Worm (Caenorhabditis elegans): ENCODE results near the gene F10C5.3.

F10C5.3 gene

ce11 chrIII:509045-509444, 25.4 kb downstream of the F10C5.3 start:
- no peak for TF ChIP-seq ztf-11 (tag; optimal IDR thresholded peaks at IDR 0.05)
- TF ChIP-seq pqm-1 (tag; optimal IDR thresholded peaks at IDR 0.05): no peak
- TF ChIP-seq ZK546.5 (tag; optimal IDR thresholded peaks at IDR 0.05): no peak
- no peak for TF ChIP-seq R02D3.7 (tag; optimal IDR thresholded peaks at IDR 0.05)
- no peak for TF ChIP-seq nhr-23 (tag; optimal IDR thresholded peaks at IDR 0.05)
- TF ChIP-seq daf-12 (tag; optimal IDR thresholded peaks at IDR 0.05): no peak
- TF ChIP-seq elt-1 (tag; optimal IDR thresholded peaks at IDR 0.05): no peak
- no peak for TF ChIP-seq ceh-82 (tag; optimal IDR thresholded peaks at IDR 0.05)
- no peak for TF ChIP-seq nhr-76 (tag; optimal IDR thresholded peaks at IDR 0.05)
- TF ChIP-seq egl-5 (tag; optimal IDR thresholded peaks at IDR 0.05): no peak
- no peak for TF ChIP-seq pha-4 (tag; optimal IDR thresholded peaks at IDR 0.05)

ce11 chrIII:512117-512516, 28.4 kb downstream of the F10C5.3 start, which contains the start of gene F30H5.3:
Gene F30H5.3, minus strand, starts transcription at chrIII:512217.
- TF ChIP-seq lsy-12 (tag; optimal IDR thresholded peaks at IDR 0.05): no peak
- TF ChIP-seq pqm-1 (tag; optimal IDR thresholded peaks at IDR 0.05): no peak
- no peak for TF ChIP-seq aly-2 (tag; optimal IDR thresholded peaks at IDR 0.05)
- TF ChIP-seq ceh-16 (tag; optimal IDR thresholded peaks at IDR 0.05): no peak

- TF ChIP-seq pha-4 (tag; optimal IDR thresholded peaks at IDR 0.05) (peak; percentile 16), tbx-2 (tag; optimal IDR thresholded peaks at IDR 0.05) (no peak)
Observed at ce11 chrIII:513360-513759, 29.7 kb downstream of the F10C5.3 start.

ce11 chrIII:523944-524343, 40.3 kb downstream of the F10C5.3 start, which contains the start of gene T22F7.3:
Gene T22F7.3, minus strand, starts transcription at chrIII:524044.
- TF ChIP-seq unc-39 (tag; optimal IDR thresholded peaks at IDR 0.05) (no peak), nhr-25 (tag; optimal IDR thresholded peaks at IDR 0.05) (no peak), hmg-11 (tag; optimal IDR thresholded peaks at IDR 0.05) (no peak), fos-1 (tag; optimal IDR thresholded peaks at IDR 0.05) (no peak), daf-12 (tag; optimal IDR thresholded peaks at IDR 0.05) (no peak), pqm-1 (tag; optimal IDR thresholded peaks at IDR 0.05) (no peak), ztf-11 (tag; optimal IDR thresholded peaks at IDR 0.05) (no peak), elt-3 (tag; optimal IDR thresholded peaks at IDR 0.05) (no peak), nhr-237 (tag; optimal IDR thresholded peaks at IDR 0.05) (no peak), ceh-9 (tag; optimal IDR thresholded peaks at IDR 0.05) (no peak), nhr-67 (tag; optimal IDR thresholded peaks at IDR 0.05) (no peak), elt-2 (tag; optimal IDR thresholded peaks at IDR 0.05) (no peak), aly-2 (tag; optimal IDR thresholded peaks at IDR 0.05) (no peak), elt-1 (tag; optimal IDR thresholded peaks at IDR 0.05) (no peak), ceh-16 (tag; optimal IDR thresholded peaks at IDR 0.05) (no peak), unc-62 (GFP tag; optimal IDR thresholded peaks at IDR 0.05) (no peak), lsy-12 (tag; optimal IDR thresholded peaks at IDR 0.05) (no peak), nhr-23 (tag; optimal IDR thresholded peaks at IDR 0.05) (no peak), mdl-1 (tag; optimal IDR thresholded peaks at IDR 0.05) (no peak), egl-5 (tag; optimal IDR thresholded peaks at IDR 0.05) (no peak)

- TF ChIP-seq ama-1 (optimal IDR thresholded peaks at IDR 0.05) (no peak), lin-15B (tag; optimal IDR thresholded peaks at IDR 0.05) (no peak), elt-2 (tag; optimal IDR thresholded peaks at IDR 0.05) (no peak), hmg-11 (tag; optimal IDR thresholded peaks at IDR 0.05) (no peak), nhr-11 (tag; optimal IDR thresholded peaks at IDR 0.05) (no peak), fkh-2 (tag; optimal IDR thresholded peaks at IDR 0.05) (no peak), jun-1 (tag; optimal IDR thresholded peaks at IDR 0.05) (no peak), ZK546.5 (tag; optimal IDR thresholded peaks at IDR 0.05) (no peak), daf-12 (tag; optimal IDR thresholded peaks at IDR 0.05) (no peak), fkh-10 (GFP tag; optimal IDR thresholded peaks at IDR 0.05) (no peak), egl-5 (tag; optimal IDR thresholded peaks at IDR 0.05) (no peak), lin-39 (tag; optimal IDR thresholded peaks at IDR 0.05) (no peak), ceh-9 (tag; optimal IDR thresholded peaks at IDR 0.05) (no peak), unc-39 (tag; optimal IDR thresholded peaks at IDR 0.05) (no peak), nhr-28 (tag; optimal IDR thresholded peaks at IDR 0.05) (no peak), skn-1 (tag; optimal IDR thresholded peaks at IDR 0.05) (no peak)
Observed at ce11 chrIII:526824-527223, 43.2 kb downstream of the F10C5.3 start, which contains the start of gene T22F7.4. Gene T22F7.4, minus strand, starts transcription at chrIII:526924.
